Worm (Caenorhabditis elegans) whole organism, midembryonic: ENCODE data around the gene tasp-1.

Experiments
- flt-1 ChIP-seq: fragments of 200-800 bp; sonication (Bioruptor generic); IDR thresholded peaks from 2 replicates; pipeline ENCODE4 v1.3.6; 2022; ENCODE audit warnings: missing genetic modification characterization, missing compliant biosample characterization
- med-1 ChIP-seq: sonication (generic microtip); optimal IDR thresholded peaks from 2 replicates; lab custom pipeline; 2017; ENCODE audit warnings: missing genetic modification characterization, mild to moderate bottlenecking, missing compliant biosample characterization, antibody characterized with exemption, missing genetic modification reagents; ENCODE audit not compliant: insufficient read depth
- ref-1 ChIP-seq: fragments of 200-800 bp; sonication (Bioruptor generic); conservative IDR thresholded peaks from 2 replicates; pipeline ENCODE4 v1.3.6; 2022; ENCODE audit warnings: missing genetic modification reagents, missing genetic modification characterization, missing compliant biosample characterization
- tab-1 ChIP-seq: fragments of 200-800 bp; sonication (Bioruptor generic); IDR thresholded peaks from 2 replicates; pipeline ENCODE4 v1.3.6; 2022; ENCODE audit warnings: missing genetic modification characterization, missing compliant biosample characterization

ce11 chrIII:10755480-10756066 is 3.5 kb upstream of the tasp-1 start, which contains the start of gene hpl-2:
- TF ChIP-seq ref-1 (GFP tag; lab: Robert Waterston, UW) (no peak), tab-1 (GFP tag; lab: Robert Waterston, UW) (no peak), med-1 (GFP tag; lab: Kevin White, UChicago) (no peak), flt-1 (GFP tag; lab: Robert Waterston, UW) (no peak)
